Worm (Caenorhabditis elegans): Measurements from ENCODE around the gene C24A3.2.

DNA sequence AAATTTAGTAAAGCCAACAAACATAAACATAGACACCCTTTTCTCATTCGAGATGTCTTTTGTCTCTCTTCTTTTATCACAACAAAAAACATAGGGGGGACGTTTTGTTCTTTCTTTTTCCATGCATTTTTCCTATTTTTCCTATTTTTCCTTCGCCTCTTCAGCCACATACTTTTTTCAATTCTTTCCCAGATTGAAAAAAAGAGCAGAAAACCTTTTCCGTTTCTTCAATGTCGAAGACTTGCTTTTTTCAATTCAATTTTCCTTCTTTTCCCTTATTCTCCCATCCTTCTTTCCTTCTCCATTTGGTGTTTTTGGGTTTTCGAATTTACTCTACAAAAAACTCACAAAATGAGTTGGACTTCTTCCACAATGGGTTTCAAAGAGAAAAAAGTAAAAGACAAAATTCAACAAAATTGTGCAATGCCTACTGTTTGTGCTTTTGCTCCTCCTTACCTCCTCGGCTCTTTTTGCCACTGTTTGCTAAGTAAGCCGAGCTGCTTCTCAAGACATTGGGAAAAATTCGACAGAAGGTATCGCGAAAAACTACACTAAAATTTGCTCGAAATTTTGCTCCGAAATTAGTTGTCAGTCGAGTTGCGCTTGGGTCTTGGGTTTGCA lies 694 bp upstream of the C24A3.2 start:
- TF ChIP-seq dmd-4 (tag; optimal IDR thresholded peaks at IDR 0.05; ENCODE audit: borderline replicate concordance), result no peak
- no peak for TF ChIP-seq F13H6.1 (tag; optimal IDR thresholded peaks at IDR 0.05)

All from whole organism, late embryonic.